Fruit fly (Drosophila melanogaster) S2 (cell line): ENCODE results near the gene CG15387.

Experiments used
- CG8478 ChIP-seq: fragments of >200 bp; optimal IDR thresholded peaks from 2 replicates; lab custom pipeline; 2018
- CTCF ChIP-seq, 2 experiments: fragments of >200 bp; optimal IDR thresholded peaks; 2 replicates each; lab custom pipeline; 2018

dm6 chr2L:2239284-2239683 is 13.2 kb upstream of the CG15387 start, which contains the start of gene Tengl2:
- TF ChIP-seq CG8478 (lab: Kevin White, UChicago) (no peak), CTCF (optimal IDR thresholded peaks at IDR 0.05; lab: Kevin White, UChicago) (no peak)
